Fruit fly (Drosophila melanogaster) whole organism, prepupa: ENCODE measurements around the gene gammaCOP.

Experiments
- CG6808 ChIP-seq: fragments of 200-800 bp; sonication (Bioruptor generic); optimal IDR thresholded peaks from 3 replicates; lab custom pipeline; 2017; ENCODE audit warnings: missing biosample characterization, missing genetic modification characterization, mild to moderate bottlenecking, moderate library complexity, missing genetic modification reagents
- Hr39 ChIP-seq: fragments of 200-800 bp; sonication (Bioruptor generic); optimal IDR thresholded peaks from 2 replicates; lab custom pipeline; 2016; ENCODE audit warnings: missing biosample characterization, missing genetic modification characterization
- fd59A ChIP-seq: fragments of 200-800 bp; sonication (Bioruptor generic); optimal IDR thresholded peaks from 2 replicates; lab custom pipeline; 2017; ENCODE audit warnings: missing biosample characterization, mild to moderate bottlenecking, missing genetic modification characterization, missing genetic modification reagents

DNA sequence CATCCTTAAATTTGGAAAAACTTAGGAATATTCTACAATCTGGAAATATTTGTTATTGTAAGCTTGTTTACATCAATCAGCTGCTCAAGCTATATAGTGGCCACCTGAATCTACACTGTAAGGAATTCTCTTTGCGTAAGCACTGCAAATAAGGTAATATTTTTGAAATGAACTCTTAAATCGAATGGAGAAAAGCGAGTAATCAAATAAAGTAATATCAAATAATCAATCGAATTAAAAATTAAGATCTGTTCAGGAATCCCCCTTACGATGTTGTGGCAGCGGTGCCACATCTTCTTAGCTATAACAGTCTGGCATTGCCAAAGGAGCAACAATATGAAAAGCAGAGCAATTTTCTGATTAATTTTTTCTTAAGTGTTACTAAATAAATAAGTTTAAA, 44.1 kb downstream of the gammaCOP start, which contains the start of the genes Mnat9 and CG1792:
- peak; percentile 95 for TF ChIP-seq fd59A (GFP tag; lab: Kevin White, UChicago)
- TF ChIP-seq Hr39 (GFP tag; lab: Kevin White, UChicago) = peak; percentile 99
- TF ChIP-seq CG6808 (GFP tag; lab: Kevin White, UChicago) = peak; percentile 92
